Worm (Caenorhabditis elegans) whole organism, mixed stage, embryonic: ENCODE data around the gene F20D6.15.

ENCODE experiments used
- elt-3 ChIP-seq: fragments of 150-350 bp; optimal IDR thresholded peaks from 2 replicates; lab custom pipeline; 2014; ENCODE audit warnings: missing biosample characterization, missing genetic modification characterization
- lin-13 ChIP-seq: fragments of 150-350 bp; optimal IDR thresholded peaks from 2 replicates; lab custom pipeline; 2014; ENCODE audit warnings: missing biosample characterization, missing genetic modification characterization
- mab-5 ChIP-seq: fragments of 150-350 bp; optimal IDR thresholded peaks from 2 replicates; lab custom pipeline; 2014; ENCODE audit warnings: missing biosample characterization, missing genetic modification characterization
- nhr-12 ChIP-seq: fragments of 150-350 bp; optimal IDR thresholded peaks from 2 replicates; lab custom pipeline; 2014; ENCODE audit warnings: missing biosample characterization, missing genetic modification characterization
- pha-4 ChIP-seq: fragments of 150-350 bp; optimal IDR thresholded peaks from 2 replicates; lab custom pipeline; 2018; ENCODE audit warnings: missing biosample characterization, missing genetic modification reagents, missing genetic modification characterization
- unc-39 ChIP-seq: fragments of 150-350 bp; optimal IDR thresholded peaks from 2 replicates; lab custom pipeline; 2014; ENCODE audit warnings: missing biosample characterization, missing genetic modification characterization
- unc-62 ChIP-seq: fragments of 150-350 bp; optimal IDR thresholded peaks from 2 replicates; lab custom pipeline; 2014; ENCODE audit warnings: missing biosample characterization, missing genetic modification reagents, missing genetic modification characterization

ce11 chrV:8188421-8188820 is at the start of gene F20D6.15:
- TF ChIP-seq mab-5 (tag; lab: Kevin White, UChicago) (no peak), nhr-12 (tag; lab: Kevin White, UChicago) (no peak), unc-39 (tag; lab: Kevin White, UChicago) (no peak), lin-13 (tag; lab: Kevin White, UChicago) (no peak), elt-3 (no peak), pha-4 (tag; lab: Kevin White, UChicago) (no peak), unc-62 (GFP tag; lab: Kevin White, UChicago) (no peak)
